Fruit fly (Drosophila melanogaster): ENCODE data around the gene CG2006.

Gene CG2006

dm6 chr3R:29458689-29459136 is 30.6 kb upstream of the CG2006 start (continued):
- no peak for TF ChIP-seq sv (GFP tag; optimal IDR thresholded peaks at IDR 0.05)
- TF ChIP-seq CG32264 (GFP tag; optimal IDR thresholded peaks at IDR 0.05), result no peak
- no peak for TF ChIP-seq usp (GFP tag; optimal IDR thresholded peaks at IDR 0.05)
- TF ChIP-seq pan (optimal IDR thresholded peaks at IDR 0.05), result no peak

dm6 chr3R:29460225-29460927 is 28.9 kb upstream of the CG2006 start:
- no peak for TF ChIP-seq tai (GFP tag; optimal IDR thresholded peaks at IDR 0.05)
- TF ChIP-seq Rel (GFP tag; optimal IDR thresholded peaks at IDR 0.05), result no peak
- TF ChIP-seq Rel (tag; optimal IDR thresholded peaks at IDR 0.05), result no peak
- TF ChIP-seq HLH106 (tag; optimal IDR thresholded peaks at IDR 0.05), result peak; percentile 5
- TF ChIP-seq Vsx2 (GFP tag; optimal IDR thresholded peaks at IDR 0.05; ENCODE audit: partially characterized antibody), result peak; percentile 56
- peak in 1 of 2 experiments; percentile 34 for TF ChIP-seq foxo (GFP tag; optimal IDR thresholded peaks at IDR 0.05)
- TF ChIP-seq Hr83 (GFP tag; optimal IDR thresholded peaks at IDR 0.05; ENCODE audit: poor library complexity, severe bottlenecking), result no peak
- no peak for TF ChIP-seq N (GFP tag; optimal IDR thresholded peaks at IDR 0.05)

dm6 chr3R:29461069-29461468 is 28.2 kb upstream of the CG2006 start:
- TF ChIP-seq Dif (GFP tag; optimal IDR thresholded peaks at IDR 0.05; ENCODE audit: partially characterized antibody) (no peak), foxo (GFP tag; optimal IDR thresholded peaks at IDR 0.05) (peak in 1 of 2 experiments; percentile 44), Myc (optimal IDR thresholded peaks at IDR 0.05) (no peak), Jra (GFP tag; optimal IDR thresholded peaks at IDR 0.05) (no peak), Dfd (GFP tag; optimal IDR thresholded peaks at IDR 0.05) (no peak), woc (GFP tag; optimal IDR thresholded peaks at IDR 0.05) (peak; percentile 22), dsf (GFP tag; optimal IDR thresholded peaks at IDR 0.05; ENCODE audit: borderline replicate concordance) (no peak), N (GFP tag; optimal IDR thresholded peaks at IDR 0.05) (no peak), dmrt93B (GFP tag; optimal IDR thresholded peaks at IDR 0.05) (no peak), Sp1 (GFP tag; optimal IDR thresholded peaks at IDR 0.05) (peak; percentile 5), Hnf4 (GFP tag; optimal IDR thresholded peaks at IDR 0.05) (peak; percentile 4), dl (GFP tag; optimal IDR thresholded peaks at IDR 0.05; ENCODE audit: insufficient read depth in 1 of 2, partially characterized antibody in 2 of 2) (no peak), br (GFP tag; optimal IDR thresholded peaks at IDR 0.05) (peak; percentile 33), CG9705 (GFP tag; optimal IDR thresholded peaks at IDR 0.05) (no peak), rgr (GFP tag; optimal IDR thresholded peaks at IDR 0.05) (peak; percentile 2), brk (GFP tag; optimal IDR thresholded peaks at IDR 0.05) (no peak), GATAd (GFP tag; optimal IDR thresholded peaks at IDR 0.05) (no peak), Abd-B (GFP tag; optimal IDR thresholded peaks at IDR 0.05) (no peak), tai (GFP tag; optimal IDR thresholded peaks at IDR 0.05) (no peak), fru (GFP tag; optimal IDR thresholded peaks at IDR 0.05) (peak; percentile 37), HLH106 (tag; optimal IDR thresholded peaks at IDR 0.05) (peak; percentile 44), Hr83 (GFP tag; optimal IDR thresholded peaks at IDR 0.05; ENCODE audit: poor library complexity, severe bottlenecking) (no peak), Hr78 (GFP tag; optimal IDR thresholded peaks at IDR 0.05) (no peak), pan (optimal IDR thresholded peaks at IDR 0.05) (no peak), jim (GFP tag; optimal IDR thresholded peaks at IDR 0.05) (no peak), Rel (GFP tag; optimal IDR thresholded peaks at IDR 0.05) (no peak), Rel (tag; optimal IDR thresholded peaks at IDR 0.05) (no peak), OdsH (GFP tag; optimal IDR thresholded peaks at IDR 0.05) (no peak), sage (GFP tag; optimal IDR thresholded peaks at IDR 0.05) (no peak), CrebA (GFP tag; optimal IDR thresholded peaks at IDR 0.05; ENCODE audit: borderline replicate concordance) (no peak), h (GFP tag; optimal IDR thresholded peaks at IDR 0.05) (peak; percentile 14), Mio (GFP tag; optimal IDR thresholded peaks at IDR 0.05) (no peak), sv (GFP tag; optimal IDR thresholded peaks at IDR 0.05) (no peak), ey (GFP tag; optimal IDR thresholded peaks at IDR 0.05) (peak; percentile 41), Vsx2 (GFP tag; optimal IDR thresholded peaks at IDR 0.05; ENCODE audit: partially characterized antibody) (no peak), lola (GFP tag; optimal IDR thresholded peaks at IDR 0.05) (no peak), CG32264 (GFP tag; optimal IDR thresholded peaks at IDR 0.05) (no peak), psq (GFP tag; optimal IDR thresholded peaks at IDR 0.05) (peak; percentile 59), usp (GFP tag; optimal IDR thresholded peaks at IDR 0.05) (no peak)
